Worm (Caenorhabditis elegans): ENCODE data around the gene K07H8.2.

K07H8.2 gene

ce11 chrIV:8273334-8273733 lies 18.0 kb upstream of the K07H8.2 start:
- TF ChIP-seq unc-55 (GFP tag; optimal IDR thresholded peaks at IDR 0.05) (no peak), Y55F3AM.14 (GFP tag; optimal IDR thresholded peaks at IDR 0.05) (no peak), ztf-11 (tag; optimal IDR thresholded peaks at IDR 0.05) (no peak), mdl-1 (tag; optimal IDR thresholded peaks at IDR 0.05) (no peak), R02D3.7 (tag; optimal IDR thresholded peaks at IDR 0.05) (no peak), alr-1 (tag; optimal IDR thresholded peaks at IDR 0.05) (no peak), blmp-1 (tag; optimal IDR thresholded peaks at IDR 0.05; ENCODE audit: insufficient read depth) (no peak), gmeb-1 (tag; optimal IDR thresholded peaks at IDR 0.05) (no peak), sma-9 (GFP tag; optimal IDR thresholded peaks at IDR 0.05) (no peak), sma-9 (tag; optimal IDR thresholded peaks at IDR 0.05) (no peak), nhr-12 (tag; optimal IDR thresholded peaks at IDR 0.05) (no peak)

- no peak for TF ChIP-seq nhr-10 (tag; optimal IDR thresholded peaks at IDR 0.05)
- no peak for TF ChIP-seq fos-1 (tag; optimal IDR thresholded peaks at IDR 0.05)
- no peak for TF ChIP-seq F13H6.1 (tag; optimal IDR thresholded peaks at IDR 0.05)
- TF ChIP-seq lsy-2 (tag; optimal IDR thresholded peaks at IDR 0.05): no peak
- TF ChIP-seq nhr-6 (tag; optimal IDR thresholded peaks at IDR 0.05): no peak
- TF ChIP-seq sem-4 (tag; optimal IDR thresholded peaks at IDR 0.05): no peak
- no peak for TF ChIP-seq nhr-129 (tag; optimal IDR thresholded peaks at IDR 0.05)
- TF ChIP-seq sma-3 (GFP tag; optimal IDR thresholded peaks at IDR 0.05): no peak
- no peak for TF ChIP-seq ztf-11 (tag; optimal IDR thresholded peaks at IDR 0.05)
- no peak for TF ChIP-seq lin-11 (tag; optimal IDR thresholded peaks at IDR 0.05)
- TF ChIP-seq nhr-77 (tag; optimal IDR thresholded peaks at IDR 0.05): no peak
- no peak for TF ChIP-seq mdl-1 (tag; optimal IDR thresholded peaks at IDR 0.05)
These were observed 16.1 kb upstream of the K07H8.2 start, which contains the start of gene K07H8.11 for ce11 chrIV:8275232-8275631. Gene K07H8.11 (minus strand): TSS chrIV:8275332.

ce11 chrIV:8276609-8277008 lies 14.7 kb upstream of the K07H8.2 start, which contains the start of gene K07H8.12:
Gene K07H8.12 (minus strand): TSS chrIV:8276709.
- TF ChIP-seq nhr-77 (tag; optimal IDR thresholded peaks at IDR 0.05): no peak
- TF ChIP-seq elt-3 (tag; optimal IDR thresholded peaks at IDR 0.05): no peak
- TF ChIP-seq ama-1 (optimal IDR thresholded peaks at IDR 0.05): no peak
- TF ChIP-seq egl-27 (tag; optimal IDR thresholded peaks at IDR 0.05): no peak
- TF ChIP-seq mab-5 (tag; optimal IDR thresholded peaks at IDR 0.05): no peak
- TF ChIP-seq nhr-23 (tag; optimal IDR thresholded peaks at IDR 0.05): no peak
- TF ChIP-seq mbf-1 (tag; optimal IDR thresholded peaks at IDR 0.05): no peak
- no peak for TF ChIP-seq lsy-2 (tag; optimal IDR thresholded peaks at IDR 0.05)
- TF ChIP-seq aly-2 (tag; optimal IDR thresholded peaks at IDR 0.05): no peak

ce11 chrIV:8283214-8283613 lies 8.1 kb upstream of the K07H8.2 start:
- TF ChIP-seq lin-13 (GFP tag; optimal IDR thresholded peaks at IDR 0.05): no peak
- peak; percentile 63 for TF ChIP-seq unc-55 (GFP tag; optimal IDR thresholded peaks at IDR 0.05)

ce11 chrIV:8286352-8286751 lies 5.0 kb upstream of the K07H8.2 start, which contains the start of gene K07H8.9:
Gene K07H8.9 (minus strand): TSS chrIV:8286476.
- TF ChIP-seq ztf-11 (tag; optimal IDR thresholded peaks at IDR 0.05): no peak
- no peak for TF ChIP-seq mbf-1 (tag; optimal IDR thresholded peaks at IDR 0.05)
- no peak for TF ChIP-seq nhr-129 (tag; optimal IDR thresholded peaks at IDR 0.05)
- no peak for TF ChIP-seq elt-3 (tag; optimal IDR thresholded peaks at IDR 0.05)
- TF ChIP-seq ztf-4 (tag; optimal IDR thresholded peaks at IDR 0.05): no peak
- TF ChIP-seq skn-1 (tag; optimal IDR thresholded peaks at IDR 0.05): no peak
- TF ChIP-seq ama-1 (optimal IDR thresholded peaks at IDR 0.05): no peak
- no peak for TF ChIP-seq nhr-21 (tag; optimal IDR thresholded peaks at IDR 0.05)
- TF ChIP-seq F13H6.1 (tag; optimal IDR thresholded peaks at IDR 0.05): no peak

ce11 chrIV:8287287-8287686 lies 4.0 kb upstream of the K07H8.2 start:
- TF ChIP-seq mbf-1 (tag; optimal IDR thresholded peaks at IDR 0.05) (no peak), nhr-25 (tag; optimal IDR thresholded peaks at IDR 0.05) (no peak), unc-55 (GFP tag; optimal IDR thresholded peaks at IDR 0.05) (no peak), blmp-1 (tag; optimal IDR thresholded peaks at IDR 0.05; ENCODE audit: insufficient read depth) (no peak), elt-3 (tag; optimal IDR thresholded peaks at IDR 0.05) (no peak), aly-2 (tag; optimal IDR thresholded peaks at IDR 0.05) (no peak), skn-1 (tag; optimal IDR thresholded peaks at IDR 0.05) (no peak), nhr-11 (tag; optimal IDR thresholded peaks at IDR 0.05) (no peak), C34F6.9 (tag; optimal IDR thresholded peaks at IDR 0.05) (no peak), F13H6.1 (tag; optimal IDR thresholded peaks at IDR 0.05) (no peak)
